Fruit fly (Drosophila melanogaster) whole organism, embryonic: Measurements from ENCODE around the gene CG43367.

Experiments used
- Atf-2 ChIP-seq: fragments of 200-800 bp; sonication (Bioruptor generic); optimal IDR thresholded peaks from 2 replicates; lab custom pipeline; 2016; ENCODE audit warnings: missing biosample characterization, missing genetic modification characterization
- CG10431 ChIP-seq: fragments of 200-800 bp; sonication (Bioruptor generic); optimal IDR thresholded peaks from 3 replicates; lab custom pipeline; 2018; ENCODE audit warnings: missing biosample characterization, mild to moderate bottlenecking, missing genetic modification characterization
- CG11093 ChIP-seq: fragments of 200-800 bp; sonication (Bioruptor generic); IDR thresholded peaks from 3 replicates; pipeline ENCODE4 v1.3.6; 2022; ENCODE audit warnings: missing biosample characterization, missing genetic modification characterization
- CG12155 ChIP-seq: fragments of 200-800 bp; sonication (Bioruptor generic); optimal IDR thresholded peaks from 3 replicates; lab custom pipeline; 2016; ENCODE audit warnings: missing biosample characterization, missing genetic modification characterization
- CG12299 ChIP-seq: fragments of 200-800 bp; sonication (Bioruptor generic); optimal IDR thresholded peaks from 2 replicates; lab custom pipeline; 2018; ENCODE audit warnings: missing biosample characterization, mild to moderate bottlenecking, missing genetic modification characterization
- CG12769 ChIP-seq: fragments of 200-800 bp; sonication (Bioruptor generic); optimal IDR thresholded peaks from 2 replicates; lab custom pipeline; 2019; ENCODE audit warnings: missing biosample characterization, mild to moderate bottlenecking, missing genetic modification characterization, moderate library complexity
- CG14965 ChIP-seq: fragments of 200-800 bp; sonication (Bioruptor generic); optimal IDR thresholded peaks from 2 replicates; lab custom pipeline; 2016; ENCODE audit warnings: missing biosample characterization, missing genetic modification characterization, borderline replicate concordance
- CG15011 ChIP-seq: fragments of 200-800 bp; sonication (Bioruptor generic); optimal IDR thresholded peaks from 3 replicates; lab custom pipeline; 2018; ENCODE audit warnings: missing biosample characterization, mild to moderate bottlenecking, missing genetic modification characterization
- CG15514 ChIP-seq: fragments of 200-800 bp; sonication (Bioruptor generic); optimal IDR thresholded peaks from 3 replicates; lab custom pipeline; 2017; ENCODE audit warnings: missing biosample characterization, missing genetic modification characterization, mild to moderate bottlenecking, moderate library complexity, missing genetic modification reagents
- CG18262 ChIP-seq: fragments of 200-800 bp; optimal IDR thresholded peaks from 3 replicates; lab custom pipeline; 2019; ENCODE audit warnings: missing biosample characterization, mild to moderate bottlenecking, missing genetic modification characterization, moderate library complexity
- CG1832 ChIP-seq: fragments of 200-800 bp; sonication (Bioruptor generic); optimal IDR thresholded peaks from 2 replicates; lab custom pipeline; 2017; ENCODE audit warnings: missing biosample characterization, mild to moderate bottlenecking, missing genetic modification characterization, inconsistent platforms
- CG2199 ChIP-seq: fragments of 200-800 bp; sonication (Bioruptor generic); IDR thresholded peaks from 3 replicates; pipeline ENCODE4 v1.3.6; 2022; ENCODE audit warnings: missing biosample characterization, missing genetic modification characterization
- CG2875 ChIP-seq: fragments of 200-800 bp; sonication (Bioruptor generic); optimal IDR thresholded peaks from 2 replicates; lab custom pipeline; 2017; ENCODE audit warnings: missing biosample characterization, mild to moderate bottlenecking, missing genetic modification characterization, missing genetic modification reagents
- CG30020 ChIP-seq: fragments of 200-800 bp; optimal IDR thresholded peaks from 2 replicates; lab custom pipeline; 2019; ENCODE audit warnings: missing biosample characterization, mild to moderate bottlenecking, missing genetic modification characterization, moderate library complexity
- CG31224 ChIP-seq: fragments of 200-800 bp; sonication (Bioruptor generic); IDR thresholded peaks from 2 replicates; pipeline ENCODE4 v1.3.6; 2022; ENCODE audit warnings: missing biosample characterization, missing genetic modification characterization
- CG33213 ChIP-seq: fragments of 200-800 bp; sonication (Bioruptor generic); optimal IDR thresholded peaks from 3 replicates; lab custom pipeline; 2016; ENCODE audit warnings: missing biosample characterization, missing genetic modification characterization
- CG5180 ChIP-seq: fragments of 200-800 bp; sonication (Bioruptor generic); optimal IDR thresholded peaks from 3 replicates; lab custom pipeline; 2017; ENCODE audit warnings: missing biosample characterization, missing genetic modification characterization, mild to moderate bottlenecking, moderate library complexity, missing genetic modification reagents
- CG6272 ChIP-seq: fragments of 200-800 bp; sonication (Bioruptor generic); IDR thresholded peaks from 2 replicates; pipeline ENCODE4 v1.3.6; 2022; ENCODE audit warnings: missing biosample characterization, missing genetic modification characterization
- CG6813 ChIP-seq: fragments of 200-800 bp; sonication (Bioruptor generic); optimal IDR thresholded peaks from 2 replicates; lab custom pipeline; 2017; ENCODE audit warnings: missing biosample characterization, missing genetic modification characterization, mild to moderate bottlenecking, moderate library complexity, missing genetic modification reagents
- CG7271 ChIP-seq: fragments of 200-800 bp; sonication (Bioruptor generic); optimal IDR thresholded peaks from 2 replicates; lab custom pipeline; 2018; ENCODE audit warnings: missing biosample characterization, mild to moderate bottlenecking, missing genetic modification characterization, moderate library complexity
- CG9609 ChIP-seq: fragments of 200-800 bp; sonication (Bioruptor generic); optimal IDR thresholded peaks from 3 replicates; lab custom pipeline; 2016; ENCODE audit warnings: missing biosample characterization, missing genetic modification characterization
- D19A ChIP-seq: fragments of 200-800 bp; optimal IDR thresholded peaks from 3 replicates; lab custom pipeline; 2019; ENCODE audit warnings: missing biosample characterization, mild to moderate bottlenecking, missing genetic modification characterization, moderate library complexity
- Dip2 ChIP-seq: fragments of 200-800 bp; sonication (Bioruptor generic); IDR thresholded peaks from 2 replicates; pipeline ENCODE4 v1.3.6; 2022; ENCODE audit warnings: missing biosample characterization, missing genetic modification characterization
- HLHmδ ChIP-seq: fragments of 200-800 bp; sonication (Bioruptor generic); optimal IDR thresholded peaks from 2 replicates; lab custom pipeline; 2018; ENCODE audit warnings: missing biosample characterization, mild to moderate bottlenecking, missing genetic modification characterization, moderate library complexity
- Hr78 ChIP-seq, 2 experiments: fragments of 200-800 bp in 1 of 2; fragments of >200 bp in 1 of 2; sonication (Bioruptor generic) in 1 of 2; optimal IDR thresholded peaks; 2 replicates each; lab custom pipeline; 2017 to 2019; ENCODE audit warnings: missing biosample characterization in 2 of 2, missing genetic modification characterization in 2 of 2, mild to moderate bottlenecking in 1 of 2, moderate library complexity in 1 of 2
- Kr ChIP-seq: fragments of 200-800 bp; sonication (Bioruptor generic); optimal IDR thresholded peaks from 2 replicates; lab custom pipeline; 2017; ENCODE audit warnings: missing biosample characterization, mild to moderate bottlenecking, missing genetic modification characterization
- Lpt ChIP-seq: fragments of >200 bp; optimal IDR thresholded peaks from 2 replicates; lab custom pipeline; 2018; ENCODE audit warnings: missing biosample characterization, missing genetic modification characterization
- NC2α ChIP-seq: fragments of 200-800 bp; sonication (Bioruptor generic); optimal IDR thresholded peaks from 2 replicates; lab custom pipeline; 2016; ENCODE audit warnings: missing biosample characterization, missing genetic modification characterization
- Nf-YB ChIP-seq: fragments of 200-800 bp; sonication (Bioruptor generic); optimal IDR thresholded peaks from 3 replicates; lab custom pipeline; 2019; ENCODE audit warnings: missing biosample characterization, mild to moderate bottlenecking, missing genetic modification characterization, moderate library complexity
- Rfx ChIP-seq: fragments of 200-800 bp; sonication (Bioruptor generic); IDR thresholded peaks from 2 replicates; pipeline ENCODE4 v1.3.6; 2022; ENCODE audit warnings: missing biosample characterization, missing genetic modification characterization
- bbx ChIP-seq: fragments of 200-800 bp; sonication (Bioruptor generic); IDR thresholded peaks from 2 replicates; pipeline ENCODE4 v1.3.6; 2022; ENCODE audit warnings: missing biosample characterization, missing genetic modification characterization; ENCODE audit not compliant: partially characterized antibody
- bowl ChIP-seq: fragments of 200-800 bp; sonication (Bioruptor generic); IDR thresholded peaks from 2 replicates; pipeline ENCODE4 v1.3.6; 2022; ENCODE audit warnings: missing biosample characterization, missing genetic modification characterization
- cg ChIP-seq: fragments of 200-800 bp; sonication (Bioruptor generic); optimal IDR thresholded peaks from 3 replicates; lab custom pipeline; 2019; ENCODE audit warnings: missing biosample characterization, mild to moderate bottlenecking, missing genetic modification characterization, moderate library complexity
- chinmo ChIP-seq: fragments of 200-800 bp; sonication (Bioruptor generic); IDR thresholded peaks from 4 replicates; pipeline ENCODE4 v1.3.6; 2022; ENCODE audit warnings: missing biosample characterization, missing genetic modification characterization; ENCODE audit not compliant: partially characterized antibody
- chm ChIP-seq: fragments of 200-800 bp; sonication (Bioruptor generic); IDR thresholded peaks from 2 replicates; pipeline ENCODE4 v1.3.6; 2022; ENCODE audit warnings: missing biosample characterization, missing genetic modification characterization
- ci ChIP-seq: fragments of 200-800 bp; sonication (Bioruptor generic); IDR thresholded peaks from 3 replicates; pipeline ENCODE4 v1.3.6; 2022; ENCODE audit warnings: missing biosample characterization, missing genetic modification characterization
- crol ChIP-seq: fragments of 200-800 bp; sonication (Bioruptor generic); IDR thresholded peaks from 2 replicates; pipeline ENCODE4 v1.3.6; 2022; ENCODE audit warnings: missing biosample characterization, missing genetic modification characterization
- grn ChIP-seq: fragments of 200-800 bp; sonication (Bioruptor generic); optimal IDR thresholded peaks from 3 replicates; lab custom pipeline; 2017; ENCODE audit warnings: missing biosample characterization, missing genetic modification characterization
- insv ChIP-seq, 2 experiments: fragments of 200-800 bp; sonication (Bioruptor generic); optimal IDR thresholded peaks; 3 replicates each; lab custom pipeline; 2016 to 2018; ENCODE audit warnings: missing biosample characterization in 2 of 2, missing genetic modification characterization in 2 of 2
- kay ChIP-seq: fragments of 200-800 bp; sonication (Bioruptor generic); optimal IDR thresholded peaks from 2 replicates; lab custom pipeline; 2016; ENCODE audit warnings: missing biosample characterization, missing genetic modification characterization
- kni ChIP-seq: fragments of 200-800 bp; sonication (Bioruptor generic); optimal IDR thresholded peaks from 3 replicates; lab custom pipeline; 2017; ENCODE audit warnings: mild to moderate bottlenecking, missing biosample characterization, missing genetic modification reagents, missing genetic modification characterization
- mld ChIP-seq: fragments of 200-800 bp; sonication (Bioruptor generic); IDR thresholded peaks from 3 replicates; pipeline ENCODE4 v1.3.6; 2022; ENCODE audit warnings: missing biosample characterization, missing genetic modification characterization; ENCODE audit not compliant: partially characterized antibody
- pfk ChIP-seq: fragments of 200-800 bp; sonication (Bioruptor generic); optimal IDR thresholded peaks from 2 replicates; lab custom pipeline; 2018; ENCODE audit warnings: missing biosample characterization, mild to moderate bottlenecking, missing genetic modification characterization, moderate library complexity
- salm ChIP-seq: fragments of 200-800 bp; sonication (Bioruptor generic); optimal IDR thresholded peaks from 2 replicates; lab custom pipeline; 2018; ENCODE audit warnings: missing biosample characterization, mild to moderate bottlenecking, missing genetic modification characterization
- sisA ChIP-seq: fragments of 200-800 bp; sonication (Bioruptor generic); IDR thresholded peaks from 2 replicates; pipeline ENCODE4 v1.3.6; 2022; ENCODE audit warnings: missing biosample characterization, missing genetic modification characterization
- sqz ChIP-seq: fragments of 200-800 bp; sonication (Bioruptor generic); optimal IDR thresholded peaks from 3 replicates; lab custom pipeline; 2018; ENCODE audit warnings: missing biosample characterization, mild to moderate bottlenecking, missing genetic modification characterization
- sug ChIP-seq: fragments of 200-800 bp; optimal IDR thresholded peaks from 2 replicates; lab custom pipeline; 2019; ENCODE audit warnings: missing biosample characterization, mild to moderate bottlenecking, missing genetic modification characterization, moderate library complexity
- tap ChIP-seq: fragments of 200-800 bp; optimal IDR thresholded peaks from 3 replicates; lab custom pipeline; 2019; ENCODE audit warnings: missing biosample characterization, mild to moderate bottlenecking, missing genetic modification characterization, moderate library complexity
- tll ChIP-seq, 2 experiments: fragments of 200-800 bp in 1 of 2; fragments of >200 bp in 1 of 2; sonication (Bioruptor generic) in 1 of 2; optimal IDR thresholded peaks; 2 replicates each; lab custom pipeline; 2017 to 2019; ENCODE audit warnings: missing biosample characterization in 2 of 2, missing genetic modification characterization in 2 of 2, mild to moderate bottlenecking in 1 of 2, moderate library complexity in 1 of 2
- z ChIP-seq: fragments of 200-800 bp; sonication (Bioruptor generic); IDR thresholded peaks from 3 replicates; pipeline ENCODE4 v1.3.6; 2022; ENCODE audit warnings: missing biosample characterization, missing genetic modification characterization

The CG43367 gene

DNA sequence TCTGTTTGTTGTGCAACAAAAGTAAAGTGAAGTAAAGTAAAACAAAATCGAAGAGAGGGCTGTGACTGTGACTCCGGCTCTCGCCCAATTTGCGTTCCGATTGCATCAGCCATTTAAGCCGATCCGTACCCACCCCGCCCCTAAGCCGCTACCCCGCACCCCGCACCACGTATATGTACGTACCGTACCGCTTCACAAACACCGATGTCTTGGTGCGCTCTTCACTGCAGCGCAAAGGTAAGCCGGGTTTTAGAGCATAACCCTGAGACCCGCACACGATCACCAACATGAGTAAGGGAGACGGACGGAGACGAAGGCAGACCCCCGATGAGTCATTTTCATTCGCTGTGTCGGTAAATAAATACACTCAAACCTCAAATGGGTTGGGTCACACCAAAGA, 38.4 kb downstream of the CG43367 start (continued):
- TF ChIP-seq CG1832 (GFP tag; lab: Kevin White, UChicago) = peak; percentile 33
- no peak for TF ChIP-seq CG7271 (tag; lab: Kevin White, UChicago)
- no peak for TF ChIP-seq CG12299 (tag; lab: Kevin White, UChicago)
- TF ChIP-seq insv (GFP tag; optimal IDR thresholded peaks at IDR 0.05; lab: Kevin White, UChicago) = no peak
- peak; percentile 28 for TF ChIP-seq CG6813
- TF ChIP-seq kay (GFP tag; lab: Kevin White, UChicago) = peak; percentile 71
- no peak for TF ChIP-seq CG10431 (GFP tag; lab: Kevin White, UChicago)
- no peak for TF ChIP-seq tap (tag; lab: Kevin White, UChicago)
- 0 out of 2 replicates have a peak, but pooled peaks have one; percentile 18 for TF ChIP-seq chm (GFP tag; lab: Robert Waterston, UW)
- no peak for TF ChIP-seq CG30020
- no peak for TF ChIP-seq salm
- TF ChIP-seq Dip2 (GFP tag; lab: Robert Waterston, UW) = no peak
- TF ChIP-seq Atf-2 (GFP tag; lab: Kevin White, UChicago) = no peak
- TF ChIP-seq mld = no peak
- no peak for TF ChIP-seq sisA
- TF ChIP-seq CG6272 = 0 out of 2 replicates have a peak, but pooled peaks have one; percentile 32
- TF ChIP-seq Rfx (GFP tag; lab: Robert Waterston, UW) = no peak
- TF ChIP-seq cg (GFP tag; lab: Kevin White, UChicago) = peak; percentile 72
- TF ChIP-seq CG31224 (GFP tag; lab: Robert Waterston, UW) = no peak
- peak; percentile 62 for TF ChIP-seq Nf-YB (GFP tag; lab: Kevin White, UChicago)
- TF ChIP-seq tll (GFP tag; optimal IDR thresholded peaks at IDR 0.05; lab: Kevin White, UChicago) = peak in 1 of 2 experiments; percentile 88
- no peak for TF ChIP-seq sqz (GFP tag; lab: Kevin White, UChicago)
- TF ChIP-seq ci = peak; percentile 56; the same call in 1 of the 3 replicates
- peak; percentile 32 for TF ChIP-seq CG5180 (GFP tag; lab: Kevin White, UChicago)
- peak; percentile 97 for TF ChIP-seq kni (GFP tag; lab: Kevin White, UChicago)
- peak in 1 of 2 experiments; percentile 76 for TF ChIP-seq Hr78 (GFP tag; optimal IDR thresholded peaks at IDR 0.05; lab: Kevin White, UChicago)
- no peak for TF ChIP-seq CG15011 (GFP tag; lab: Kevin White, UChicago)
- no peak for TF ChIP-seq CG15514 (GFP tag; lab: Kevin White, UChicago)
- no peak for TF ChIP-seq CG14965 (GFP tag; lab: Kevin White, UChicago)
- TF ChIP-seq CG11093 (GFP tag; lab: Robert Waterston, UW) = no peak
- no peak for TF ChIP-seq NC2α
- TF ChIP-seq bowl (GFP tag; lab: Robert Waterston, UW) = no peak
- peak; percentile 34 for TF ChIP-seq Kr (GFP tag; lab: Kevin White, UChicago)
- TF ChIP-seq CG12769 (tag; lab: Kevin White, UChicago) = peak; percentile 8
- peak; percentile 53 for TF ChIP-seq HLHmδ (GFP tag; lab: Kevin White, UChicago)
- no peak for TF ChIP-seq CG12155
- TF ChIP-seq CG2199 = peak; percentile 61; the same call in 1 of the 3 replicates
- peak; percentile 97 for TF ChIP-seq crol (GFP tag; lab: Robert Waterston, UW)
- no peak for TF ChIP-seq sug (tag; lab: Kevin White, UChicago)
- peak; percentile 24 for TF ChIP-seq grn (GFP tag; lab: Kevin White, UChicago)
- TF ChIP-seq CG18262 (tag; lab: Kevin White, UChicago) = no peak
- TF ChIP-seq bbx (GFP tag; lab: Robert Waterston, UW) = 0 out of 2 replicates have a peak, but pooled peaks have one; percentile 23
- TF ChIP-seq z (GFP tag; lab: Robert Waterston, UW) = peak; percentile 85
- TF ChIP-seq CG33213 (GFP tag; lab: Kevin White, UChicago) = no peak
- peak; percentile 72; the same call in 1 of the 4 replicates for TF ChIP-seq chinmo
- no peak for TF ChIP-seq Lpt (GFP tag; lab: Kevin White, UChicago)
- TF ChIP-seq CG9609 (GFP tag; lab: Kevin White, UChicago) = no peak
- no peak for TF ChIP-seq D19A
- TF ChIP-seq pfk = no peak
- TF ChIP-seq CG2875 (GFP tag; lab: Kevin White, UChicago) = no peak
